Worm (Caenorhabditis elegans): ENCODE data around the gene tni-3.

Gene tni-3

ce11 chrV:16821270-16821737, 13.6 kb downstream of the tni-3 start, which contains the start of gene T20B3.14:
Gene T20B3.14, minus strand, starts transcription at chrV:16821320.
- no peak for TF ChIP-seq ztf-22 (GFP tag; optimal IDR thresholded peaks at IDR 0.05)
- TF ChIP-seq F37B4.10 (GFP tag; IDR thresholded peaks at IDR 0.05) = 0 out of 2 replicates have a peak, but pooled peaks have one; percentile 89

DNA sequence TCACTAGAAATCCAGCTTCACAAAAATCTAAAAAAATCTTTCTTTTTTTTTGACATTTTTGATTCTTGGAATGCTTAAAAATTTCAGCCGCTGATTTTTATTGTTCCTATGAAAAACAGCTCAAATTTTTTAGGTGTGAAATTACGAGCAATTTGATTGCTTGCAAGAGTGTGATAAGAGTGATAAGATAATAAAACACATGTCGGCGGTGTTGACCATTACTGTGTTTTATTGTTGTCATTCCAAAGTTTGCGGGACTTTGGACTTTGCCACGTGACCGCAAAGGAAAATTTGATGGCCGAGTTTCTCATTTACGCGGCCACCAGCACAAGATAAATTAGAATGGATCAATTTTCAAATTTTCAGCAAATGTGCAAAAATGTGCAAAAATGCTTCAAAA, 18.2 kb downstream of the tni-3 start:
- TF ChIP-seq snpc-4 (GFP tag; optimal IDR thresholded peaks at IDR 0.05) (no peak), snpc-4 (tag; optimal IDR thresholded peaks at IDR 0.05) (peak in 1 of 4 experiments; percentile 18), nhr-80 (tag; optimal IDR thresholded peaks at IDR 0.05) (peak; percentile 56), ztf-22 (GFP tag; optimal IDR thresholded peaks at IDR 0.05) (no peak), cebp-1 (GFP tag; IDR thresholded peaks at IDR 0.05) (no peak), cebp-1 (tag; optimal IDR thresholded peaks at IDR 0.05) (peak; percentile 17)

DNA sequence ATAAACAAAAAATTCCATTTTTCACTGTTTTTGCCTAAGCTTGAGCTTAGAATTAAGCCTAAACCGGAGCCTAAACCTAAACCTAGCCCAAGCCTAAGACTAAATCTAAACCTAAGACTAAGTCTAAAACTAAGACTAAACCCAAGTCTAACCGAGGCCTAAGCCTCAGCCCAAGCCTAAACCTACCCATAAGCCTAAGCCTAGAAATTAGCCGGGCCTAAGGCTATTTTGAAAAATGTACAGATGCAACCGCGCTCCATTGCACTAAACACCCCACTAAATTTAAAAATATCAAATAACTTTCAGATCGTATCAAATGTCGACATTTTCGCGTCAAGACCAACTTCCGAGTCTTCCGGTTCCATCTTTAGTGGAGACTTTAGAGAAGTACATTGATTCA, 19.7 kb downstream of the tni-3 start, which contains the start of gene T20B3.1:
TSS of gene T20B3.1 (plus strand) at position 301 of the 400 bp plus-strand sequence.
- TF ChIP-seq T07F8.4 (tag; optimal IDR thresholded peaks at IDR 0.05) (no peak), lin-35 (GFP tag; optimal IDR thresholded peaks at IDR 0.05) (no peak), ztf-6 (GFP tag; IDR thresholded peaks at IDR 0.05) (no peak), sdz-38 (tag; optimal IDR thresholded peaks at IDR 0.05) (no peak), attf-5 (GFP tag; optimal IDR thresholded peaks at IDR 0.05) (no peak), hmg-1.2 (GFP tag; IDR thresholded peaks at IDR 0.05) (no peak), F52B5.7 (tag; optimal IDR thresholded peaks at IDR 0.05) (no peak), K11D2.4 (GFP tag; IDR thresholded peaks at IDR 0.05) (no peak), F57C9.4 (tag; optimal IDR thresholded peaks at IDR 0.05) (no peak), F55B11.4 (tag; optimal IDR thresholded peaks at IDR 0.05; ENCODE audit: borderline replicate concordance, insufficient read depth) (no peak), rcor-1 (GFP tag; IDR thresholded peaks at IDR 0.05) (no peak), bed-2 (GFP tag; IDR thresholded peaks at IDR 0.05) (no peak), lin-54 (GFP tag; optimal IDR thresholded peaks at IDR 0.05) (no peak), ceh-58 (GFP tag; IDR thresholded peaks at IDR 0.05) (no peak), rpc-1 (optimal IDR thresholded peaks at IDR 0.05) (no peak), rpc-1 (tag; optimal IDR thresholded peaks at IDR 0.05) (no peak), dpl-1 (GFP tag; optimal IDR thresholded peaks at IDR 0.05) (no peak), akir-1 (GFP tag; optimal IDR thresholded peaks at IDR 0.05) (no peak), ceh-27 (GFP tag; optimal IDR thresholded peaks at IDR 0.05) (no peak), madf-6 (GFP tag; IDR thresholded peaks at IDR 0.05) (no peak), dpff-1 (tag; optimal IDR thresholded peaks at IDR 0.05) (no peak)

DNA sequence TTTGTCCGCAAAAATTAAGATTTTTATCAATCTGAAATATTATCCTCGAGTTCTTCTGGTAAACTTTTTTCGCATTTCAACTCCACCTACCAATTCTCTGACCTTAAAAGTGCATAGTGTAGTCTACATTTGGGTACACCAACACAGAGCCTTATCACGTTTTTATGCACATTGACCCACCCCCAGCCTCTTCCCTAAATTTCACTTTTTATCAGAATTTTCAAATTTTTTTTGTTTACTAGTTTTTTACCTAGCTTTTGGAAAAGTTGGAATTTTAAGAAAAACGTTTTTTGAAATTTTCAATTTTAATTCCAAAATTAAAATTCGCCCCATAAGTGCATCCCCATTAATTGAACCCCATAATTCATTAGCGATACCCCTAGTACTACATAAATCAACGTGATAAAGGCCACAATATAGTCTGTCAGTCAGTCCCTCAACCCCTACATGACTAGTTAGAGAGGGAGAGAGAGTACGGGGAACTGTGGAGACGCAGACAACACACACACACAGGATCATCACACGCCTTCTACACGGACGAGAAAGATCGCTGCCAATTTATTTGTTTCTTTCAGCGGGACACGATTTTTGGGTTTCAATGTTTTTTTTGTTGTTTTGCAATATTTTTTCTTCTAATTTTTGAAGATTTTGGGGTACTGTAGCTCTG, 20.3 kb downstream of the tni-3 start:
- TF ChIP-seq Y95B8A.8 (GFP tag; IDR thresholded peaks at IDR 0.05) (0 out of 2 replicates have a peak, but pooled peaks have one; percentile 34), cebp-1 (GFP tag; IDR thresholded peaks at IDR 0.05) (no peak), cebp-1 (tag; optimal IDR thresholded peaks at IDR 0.05) (peak; percentile 22), hmg-1.2 (GFP tag; IDR thresholded peaks at IDR 0.05) (peak; percentile 90), aptf-2 (GFP tag; conservative IDR thresholded peaks at IDR 0.05) (no peak), mcd-1 (GFP tag; IDR thresholded peaks at IDR 0.05) (0 out of 2 replicates have a peak, but pooled peaks have one; percentile 17), pbrm-1 (GFP tag; IDR thresholded peaks at IDR 0.05) (no peak), ztf-18 (tag; optimal IDR thresholded peaks at IDR 0.05) (no peak), attf-5 (GFP tag; optimal IDR thresholded peaks at IDR 0.05) (no peak), madf-6 (GFP tag; IDR thresholded peaks at IDR 0.05) (peak; percentile 6; the same call in 1 of the 2 replicates), ama-1 (optimal IDR thresholded peaks at IDR 0.05) (no peak), ama-1 (GFP tag; optimal IDR thresholded peaks at IDR 0.05) (peak in 1 of 2 experiments; percentile 40), hrde-1 (tag; optimal IDR thresholded peaks at IDR 0.05; ENCODE audit: borderline replicate concordance) (peak; percentile 18), mes-4 (tag; optimal IDR thresholded peaks at IDR 0.05) (no peak), F23B12.7 (tag; optimal IDR thresholded peaks at IDR 0.05; ENCODE audit: insufficient read depth) (no peak), B0336.3 (GFP tag; IDR thresholded peaks at IDR 0.05) (peak; percentile 41; the same call in 1 of the 2 replicates), nfya-1 (tag; optimal IDR thresholded peaks at IDR 0.05; ENCODE audit: borderline replicate concordance, insufficient read depth) (no peak), ztf-3 (GFP tag; optimal IDR thresholded peaks at IDR 0.05) (no peak)
